Worm (Caenorhabditis elegans): ENCODE data around the gene C30A5.10.

- TF ChIP-seq ztf-4 (tag; optimal IDR thresholded peaks at IDR 0.05) (no peak), snpc-4 (tag; optimal IDR thresholded peaks at IDR 0.05) (no peak), nhr-28 (tag; optimal IDR thresholded peaks at IDR 0.05) (no peak), elt-2 (tag; optimal IDR thresholded peaks at IDR 0.05) (no peak), nfya-1 (tag; optimal IDR thresholded peaks at IDR 0.05; ENCODE audit: insufficient read depth) (no peak), R02D3.7 (tag; optimal IDR thresholded peaks at IDR 0.05) (no peak), mdl-1 (tag; optimal IDR thresholded peaks at IDR 0.05) (no peak)
These were observed 54.5 kb downstream of the C30A5.10 start, which contains the start of gene D2007.1 for ce11 chrIII:8155166-8155565.
